Worm (Caenorhabditis elegans) whole organism, mixed stage, embryonic: ENCODE measurements around the gene pfut-1.
A peak's percentile ranks its signal among the peaks of the same experiment; 100 is the strongest.

ENCODE experiments used
- M03D4.4 ChIP-seq: sonication (generic microtip); optimal IDR thresholded peaks from 2 replicates; lab custom pipeline; 2017; ENCODE audit warnings: mild to moderate bottlenecking, missing genetic modification characterization, missing compliant biosample characterization
- bed-3 ChIP-seq: fragments of 200-800 bp; sonication (Bioruptor generic); optimal IDR thresholded peaks from 3 replicates; lab custom pipeline; 2018; ENCODE audit warnings: mild to moderate bottlenecking, missing genetic modification characterization, moderate library complexity, missing compliant biosample characterization
- blmp-1 ChIP-seq: fragments of 150-350 bp; optimal IDR thresholded peaks from 2 replicates; lab custom pipeline; 2014; ENCODE audit warnings: missing biosample characterization, missing genetic modification characterization
- ceh-43 ChIP-seq: fragments of 200-800 bp; sonication (Bioruptor generic); optimal IDR thresholded peaks from 2 replicates; lab custom pipeline; 2018; ENCODE audit warnings: mild to moderate bottlenecking, missing genetic modification characterization, moderate library complexity, missing compliant biosample characterization
- ceh-83 ChIP-seq: fragments of 200-800 bp; sonication (Bioruptor generic); optimal IDR thresholded peaks from 2 replicates; lab custom pipeline; 2018; ENCODE audit warnings: mild to moderate bottlenecking, missing genetic modification characterization, missing compliant biosample characterization
- ces-1 ChIP-seq: fragments of 150-350 bp; optimal IDR thresholded peaks from 2 replicates; lab custom pipeline; 2014; ENCODE audit warnings: missing biosample characterization, missing genetic modification reagents, missing genetic modification characterization
- flh-1 ChIP-seq: fragments of 200-800 bp; sonication (Bioruptor generic); optimal IDR thresholded peaks from 2 replicates; lab custom pipeline; 2018; ENCODE audit warnings: mild to moderate bottlenecking, missing genetic modification characterization, moderate library complexity, missing compliant biosample characterization
- ham-2 ChIP-seq: fragments of 200-800 bp; sonication (Bioruptor generic); optimal IDR thresholded peaks from 2 replicates; lab custom pipeline; 2018; ENCODE audit warnings: mild to moderate bottlenecking, missing genetic modification characterization, missing compliant biosample characterization
- hlh-1 ChIP-seq: fragments of 150-350 bp; optimal IDR thresholded peaks from 2 replicates; lab custom pipeline; 2014; ENCODE audit warnings: missing biosample characterization, missing genetic modification reagents, missing genetic modification characterization
- lin-13 ChIP-seq: fragments of 150-350 bp; optimal IDR thresholded peaks from 2 replicates; lab custom pipeline; 2014; ENCODE audit warnings: missing biosample characterization, missing genetic modification characterization
- lsy-2 ChIP-seq: fragments of 150-350 bp; optimal IDR thresholded peaks from 2 replicates; lab custom pipeline; 2014; ENCODE audit warnings: missing biosample characterization, missing genetic modification characterization
- mep-1 ChIP-seq: fragments of 150-350 bp; optimal IDR thresholded peaks from 2 replicates; lab custom pipeline; 2017; ENCODE audit warnings: missing biosample characterization, missing genetic modification reagents, missing genetic modification characterization, inconsistent platforms
- mls-2 ChIP-seq: sonication (generic microtip); optimal IDR thresholded peaks from 2 replicates; lab custom pipeline; 2016; ENCODE audit warnings: mild to moderate bottlenecking, missing genetic modification characterization, moderate library complexity, missing compliant biosample characterization
- nhr-237 ChIP-seq: fragments of 150-350 bp; optimal IDR thresholded peaks from 2 replicates; lab custom pipeline; 2014; ENCODE audit warnings: missing biosample characterization, missing genetic modification characterization
- nhr-28 ChIP-seq: fragments of 150-350 bp; optimal IDR thresholded peaks from 2 replicates; lab custom pipeline; 2014; ENCODE audit warnings: missing biosample characterization, missing genetic modification characterization
- nhr-76 ChIP-seq: sonication (generic microtip); optimal IDR thresholded peaks from 2 replicates; lab custom pipeline; 2017; ENCODE audit warnings: missing biosample characterization, missing genetic modification characterization
- sem-2 ChIP-seq: fragments of 200-800 bp; sonication (Bioruptor generic); optimal IDR thresholded peaks from 2 replicates; lab custom pipeline; 2018; ENCODE audit warnings: mild to moderate bottlenecking, missing genetic modification characterization, missing compliant biosample characterization
- snpc-4 ChIP-seq: fragments of 150-350 bp; optimal IDR thresholded peaks from 2 replicates; lab custom pipeline; 2014; ENCODE audit warnings: missing biosample characterization, missing genetic modification characterization
- tbx-8 ChIP-seq: fragments of 200-800 bp; sonication (Bioruptor generic); optimal IDR thresholded peaks from 2 replicates; lab custom pipeline; 2018; ENCODE audit warnings: mild to moderate bottlenecking, missing genetic modification characterization, moderate library complexity, missing compliant biosample characterization
- unc-120 ChIP-seq: sonication (generic microtip); optimal IDR thresholded peaks from 2 replicates; lab custom pipeline; 2017; ENCODE audit warnings: missing genetic modification characterization, missing compliant biosample characterization; ENCODE audit not compliant: poor library complexity, severe bottlenecking
- unc-62 ChIP-seq: fragments of 150-350 bp; optimal IDR thresholded peaks from 2 replicates; lab custom pipeline; 2014; ENCODE audit warnings: missing biosample characterization, missing genetic modification reagents, missing genetic modification characterization
- zip-8 ChIP-seq: fragments of 150-350 bp; optimal IDR thresholded peaks from 2 replicates; lab custom pipeline; 2014; ENCODE audit warnings: missing biosample characterization, missing genetic modification characterization

pfut-1 gene

ce11 chrX:3184649-3185048 lies 19.0 kb downstream of the pfut-1 start:
- TF ChIP-seq bed-3 (no peak), ces-1 (GFP tag; lab: Kevin White, UChicago) (peak; percentile 54)
- TF ChIP-seq, all 35 proteins: peak for 1

- TF ChIP-seq bed-3 (no peak), ces-1 (GFP tag; lab: Kevin White, UChicago) (peak; percentile 72), zip-8 (no peak), nhr-28 (no peak), unc-62 (GFP tag; lab: Kevin White, UChicago) (peak; percentile 81), lsy-2 (no peak), tbx-8 (GFP tag; lab: Kevin White, UChicago) (no peak), hlh-1 (tag; lab: Kevin White, UChicago) (peak; percentile 68)
Measured at ce11 chrX:3190193-3190592, 24.6 kb downstream of the pfut-1 start.

ce11 chrX:3191353-3192065 lies 25.9 kb downstream of the pfut-1 start:
- TF ChIP-seq ces-1 (GFP tag; lab: Kevin White, UChicago) (peak; percentile 91), snpc-4 (no peak)

DNA sequence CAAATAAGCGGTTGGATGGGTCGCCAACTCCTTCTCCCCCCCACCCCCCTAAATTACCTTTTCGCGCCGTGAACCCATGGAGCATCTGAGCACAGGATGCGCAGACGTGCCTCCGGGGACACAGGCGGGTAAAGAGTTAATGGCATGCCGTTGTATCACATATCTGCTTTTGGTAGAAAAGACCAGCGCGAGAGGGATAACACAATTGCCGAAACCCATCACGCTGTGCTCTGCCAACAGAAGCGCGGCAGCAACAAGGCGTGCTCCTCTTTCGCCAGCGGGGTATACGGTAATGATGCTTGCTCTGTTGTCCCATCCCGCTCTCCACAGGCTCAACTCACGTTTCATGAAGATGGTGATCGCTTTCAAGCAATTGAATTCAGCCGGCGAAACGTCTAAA lies 31.7 kb downstream of the pfut-1 start:
- no peak for TF ChIP-seq nhr-237 (tag; lab: Kevin White, UChicago)
- no peak for TF ChIP-seq M03D4.4 (tag; lab: Kevin White, UChicago)
- TF ChIP-seq ces-1 (GFP tag; lab: Kevin White, UChicago): peak; percentile 58
- TF ChIP-seq, all 35 proteins: peak for 1

DNA sequence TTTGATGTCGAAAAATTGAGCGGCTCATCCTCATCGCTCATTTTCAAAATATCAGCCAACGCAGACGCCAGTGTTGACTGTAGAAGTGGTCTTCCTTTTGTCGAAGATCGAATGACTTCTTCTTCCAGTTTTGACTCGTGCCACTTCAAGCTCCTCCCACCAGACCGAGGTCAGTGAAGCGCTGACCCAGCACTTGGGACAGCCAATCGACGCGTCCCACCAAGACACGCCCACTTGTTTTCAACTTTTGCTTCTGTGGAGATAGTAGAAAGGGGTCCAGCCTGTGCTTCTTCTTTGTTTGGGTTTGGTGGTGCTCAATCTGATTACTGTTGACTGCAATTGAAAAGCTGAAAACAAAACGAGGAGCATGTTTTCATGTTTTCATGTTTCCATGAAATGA lies 33.6 kb downstream of the pfut-1 start, which contains the start of gene fax-1:
Gene fax-1, minus strand, starts transcription at position 101 of the 400 bp plus-strand sequence.
- no peak for TF ChIP-seq tbx-8 (GFP tag; lab: Kevin White, UChicago)
- TF ChIP-seq mls-2: no peak
- peak; percentile 18 for TF ChIP-seq ces-1 (GFP tag; lab: Kevin White, UChicago)

DNA sequence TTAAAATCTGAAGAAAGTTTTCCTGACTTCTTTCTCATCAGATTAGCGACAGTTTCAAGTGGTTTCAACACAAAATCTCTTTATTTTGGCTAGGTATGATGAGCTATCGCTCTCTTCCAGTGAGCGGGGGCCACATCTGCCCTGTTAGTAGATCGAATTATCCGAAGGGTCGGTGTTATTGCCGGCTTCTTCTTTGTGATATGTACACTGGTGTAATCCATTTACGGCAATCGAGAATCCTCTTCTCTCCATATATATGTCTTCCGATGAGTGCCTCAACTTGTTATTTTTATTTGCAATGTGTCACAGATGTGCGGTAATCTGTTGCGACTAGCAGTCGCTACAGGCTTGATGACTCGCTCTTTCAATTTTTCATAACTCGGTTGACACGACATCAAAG lies 36.7 kb downstream of the pfut-1 start:
- no peak for TF ChIP-seq nhr-76 (tag; lab: Kevin White, UChicago)
- TF ChIP-seq ces-1 (GFP tag; lab: Kevin White, UChicago): peak; percentile 86

DNA sequence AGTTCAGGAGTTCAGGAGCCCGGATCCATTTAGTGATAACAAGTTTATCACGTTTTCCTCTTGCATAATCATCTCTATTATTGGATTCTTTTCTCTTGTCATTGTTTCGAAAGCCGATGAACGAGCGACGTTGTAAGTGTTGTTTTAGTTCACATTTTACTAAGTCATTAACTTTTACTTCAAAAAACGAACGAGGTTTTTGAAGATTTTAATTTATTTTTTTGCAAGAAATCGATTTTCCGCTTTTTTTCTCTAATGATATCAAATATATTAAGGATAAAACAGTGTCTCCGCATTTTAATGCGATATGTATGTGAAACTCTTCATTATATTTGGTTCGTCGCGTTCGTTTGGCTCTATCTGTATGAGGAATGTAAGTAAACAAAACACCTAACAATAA lies 39.2 kb downstream of the pfut-1 start, which contains the start of gene F28B4.1:
Gene F28B4.1, plus strand, starts transcription at position 301 of the 400 bp plus-strand sequence.
- TF ChIP-seq nhr-76 (tag; lab: Kevin White, UChicago) (no peak), ceh-43 (no peak), blmp-1 (tag; lab: Kevin White, UChicago) (no peak), lsy-2 (no peak)

- TF ChIP-seq lin-13 (tag; lab: Kevin White, UChicago): no peak
- no peak for TF ChIP-seq flh-1 (GFP tag; lab: Kevin White, UChicago)
- TF ChIP-seq M03D4.4 (tag; lab: Kevin White, UChicago): no peak
Measured at ce11 chrX:3209523-3209922, 43.9 kb downstream of the pfut-1 start, which contains the start of gene F28B4.4. F28B4.4 (minus strand) TSS chrX:3209623.

- TF ChIP-seq M03D4.4 (tag; lab: Kevin White, UChicago) (no peak), mls-2 (no peak), flh-1 (GFP tag; lab: Kevin White, UChicago) (no peak), unc-120 (tag; lab: Kevin White, UChicago) (no peak), nhr-28 (no peak), sem-2 (no peak), mep-1 (tag; lab: Kevin White, UChicago) (no peak), ham-2 (GFP tag; lab: Kevin White, UChicago) (no peak), ceh-43 (no peak), zip-8 (no peak), unc-62 (GFP tag; lab: Kevin White, UChicago) (no peak), lin-13 (tag; lab: Kevin White, UChicago) (no peak), ceh-83 (GFP tag; lab: Kevin White, UChicago) (no peak)
Measured at ce11 chrX:3216698-3217097, 51.1 kb downstream of the pfut-1 start.
